Worm (Caenorhabditis elegans) whole organism, L2 larva: ENCODE measurements around the gene C24D10.2.

Experiments used
- C34F6.9 ChIP-seq: fragments of 150-350 bp; optimal IDR thresholded peaks from 2 replicates; lab custom pipeline; 2014; ENCODE audit warnings: missing biosample characterization, missing genetic modification characterization
- F13H6.1 ChIP-seq: sonication (generic microtip); optimal IDR thresholded peaks from 2 replicates; lab custom pipeline; 2016; ENCODE audit warnings: missing genetic modification characterization, missing compliant biosample characterization
- R02D3.7 ChIP-seq: fragments of 150-350 bp; optimal IDR thresholded peaks from 2 replicates; lab custom pipeline; 2014; ENCODE audit warnings: missing biosample characterization, missing genetic modification characterization
- ZK546.5 ChIP-seq: sonication (generic microtip); optimal IDR thresholded peaks from 2 replicates; lab custom pipeline; 2017; ENCODE audit warnings: missing biosample characterization, missing genetic modification characterization
- aly-2 ChIP-seq: fragments of 150-350 bp; optimal IDR thresholded peaks from 2 replicates; lab custom pipeline; 2014; ENCODE audit warnings: missing biosample characterization, missing genetic modification characterization
- ama-1 ChIP-seq: fragments of 150-350 bp; optimal IDR thresholded peaks from 2 replicates; lab custom pipeline; 2018; ENCODE audit warnings: inconsistent platforms
- ceh-82 ChIP-seq: fragments of 150-350 bp; optimal IDR thresholded peaks from 2 replicates; lab custom pipeline; 2014; ENCODE audit warnings: missing biosample characterization, missing genetic modification characterization
- crh-2 ChIP-seq: sonication (generic microtip); optimal IDR thresholded peaks from 2 replicates; lab custom pipeline; 2017; ENCODE audit warnings: missing biosample characterization, missing genetic modification characterization
- dmd-4 ChIP-seq: sonication (generic microtip); optimal IDR thresholded peaks from 2 replicates; lab custom pipeline; 2017; ENCODE audit warnings: missing biosample characterization, missing genetic modification characterization
- egl-27 ChIP-seq: sonication (generic microtip); optimal IDR thresholded peaks from 3 replicates; lab custom pipeline; 2017; ENCODE audit warnings: missing biosample characterization, missing genetic modification reagents, missing genetic modification characterization
- elt-1 ChIP-seq: fragments of 150-350 bp; optimal IDR thresholded peaks from 2 replicates; lab custom pipeline; 2014; ENCODE audit warnings: missing biosample characterization, missing genetic modification characterization
- elt-3 ChIP-seq: sonication (generic microtip); optimal IDR thresholded peaks from 2 replicates; lab custom pipeline; 2017; ENCODE audit warnings: missing biosample characterization, missing genetic modification characterization
- gmeb-1 ChIP-seq: fragments of 150-350 bp; optimal IDR thresholded peaks from 2 replicates; lab custom pipeline; 2014; ENCODE audit warnings: missing biosample characterization, missing genetic modification characterization
- lin-13 ChIP-seq: fragments of 150-350 bp; optimal IDR thresholded peaks from 2 replicates; lab custom pipeline; 2014; ENCODE audit warnings: missing biosample characterization, missing genetic modification reagents, missing genetic modification characterization
- lin-39 ChIP-seq: fragments of 150-350 bp; optimal IDR thresholded peaks from 2 replicates; lab custom pipeline; 2014; ENCODE audit warnings: missing biosample characterization, missing genetic modification reagents, missing genetic modification characterization
- lsy-2 ChIP-seq, 2 experiments: fragments of 150-350 bp in 1 of 2; sonication (generic microtip) in 1 of 2; optimal IDR thresholded peaks; 2 replicates each; lab custom pipeline; 2014 to 2017; ENCODE audit warnings: missing biosample characterization in 2 of 2, missing genetic modification characterization in 2 of 2
- nhr-10 ChIP-seq: sonication (generic microtip); optimal IDR thresholded peaks from 2 replicates; lab custom pipeline; 2017; ENCODE audit warnings: missing biosample characterization, missing genetic modification characterization
- nhr-129 ChIP-seq: fragments of 150-350 bp; optimal IDR thresholded peaks from 2 replicates; lab custom pipeline; 2014; ENCODE audit warnings: missing biosample characterization, missing genetic modification characterization
- nhr-21 ChIP-seq: fragments of 150-350 bp; optimal IDR thresholded peaks from 2 replicates; lab custom pipeline; 2014; ENCODE audit warnings: missing biosample characterization, missing genetic modification characterization
- nhr-237 ChIP-seq: fragments of 150-350 bp; optimal IDR thresholded peaks from 2 replicates; lab custom pipeline; 2014; ENCODE audit warnings: missing biosample characterization, missing genetic modification characterization
- nhr-25 ChIP-seq: fragments of 150-350 bp; sonication (generic microtip); optimal IDR thresholded peaks from 3 replicates; lab custom pipeline; 2014; ENCODE audit warnings: missing biosample characterization, missing genetic modification characterization
- nhr-6 ChIP-seq: fragments of 150-350 bp; optimal IDR thresholded peaks from 2 replicates; lab custom pipeline; 2014; ENCODE audit warnings: missing biosample characterization, missing genetic modification characterization
- nhr-77 ChIP-seq: fragments of 150-350 bp; optimal IDR thresholded peaks from 2 replicates; lab custom pipeline; 2014; ENCODE audit warnings: missing biosample characterization, missing genetic modification characterization
- sem-4 ChIP-seq: fragments of 150-350 bp; optimal IDR thresholded peaks from 2 replicates; lab custom pipeline; 2014; ENCODE audit warnings: missing biosample characterization, missing genetic modification reagents, missing genetic modification characterization
- sma-3 ChIP-seq: sonication (generic microtip); optimal IDR thresholded peaks from 2 replicates; lab custom pipeline; 2016; ENCODE audit warnings: missing genetic modification reagents, missing genetic modification characterization, missing compliant biosample characterization
- sma-9 ChIP-seq, 2 experiments: fragments of 150-350 bp in 1 of 2; sonication (generic microtip) in 1 of 2; optimal IDR thresholded peaks; 2 replicates each; lab custom pipeline; 2014 to 2016; ENCODE audit warnings: missing genetic modification characterization in 2 of 2, mild to moderate bottlenecking in 1 of 2, missing biosample characterization in 1 of 2, missing compliant biosample characterization in 1 of 2, missing genetic modification reagents in 1 of 2, moderate library complexity in 1 of 2
- snpc-4 ChIP-seq: fragments of 150-350 bp; optimal IDR thresholded peaks from 2 replicates; lab custom pipeline; 2014; ENCODE audit warnings: missing biosample characterization, missing genetic modification characterization
- unc-39 ChIP-seq: fragments of 150-350 bp; optimal IDR thresholded peaks from 2 replicates; lab custom pipeline; 2014; ENCODE audit warnings: missing biosample characterization, missing genetic modification characterization
- unc-55 ChIP-seq: fragments of 150-350 bp; sonication (generic microtip); optimal IDR thresholded peaks from 3 replicates; lab custom pipeline; 2014; ENCODE audit warnings: missing biosample characterization, missing genetic modification reagents, missing genetic modification characterization
- ztf-1 ChIP-seq: fragments of 200-800 bp; sonication (Bioruptor generic); conservative IDR thresholded peaks from 2 replicates; pipeline ENCODE4 v1.3.6; 2022; ENCODE audit warnings: missing genetic modification characterization, missing compliant biosample characterization
- ztf-4 ChIP-seq: fragments of 150-350 bp; optimal IDR thresholded peaks from 2 replicates; lab custom pipeline; 2014; ENCODE audit warnings: missing biosample characterization, missing genetic modification characterization

The C24D10.2 gene

ce11 chrIV:5183755-5184166 is 20.6 kb downstream of the C24D10.2 start, which contains the start of gene W03F8.4 (continued):
- TF ChIP-seq sma-9 (GFP tag; optimal IDR thresholded peaks at IDR 0.05; lab: Kevin White, UChicago) (peak; percentile 96), sma-9 (tag; optimal IDR thresholded peaks at IDR 0.05; lab: Kevin White, UChicago) (no peak), unc-39 (tag; lab: Kevin White, UChicago) (no peak), nhr-77 (tag; lab: Kevin White, UChicago) (peak; percentile 60), dmd-4 (tag; lab: Kevin White, UChicago) (peak; percentile 45), lin-13 (GFP tag; lab: Kevin White, UChicago) (peak; percentile 91), R02D3.7 (tag; lab: Kevin White, UChicago) (peak; percentile 76), egl-27 (tag; lab: Kevin White, UChicago) (peak; percentile 68), nhr-237 (tag; lab: Kevin White, UChicago) (peak; percentile 39), ztf-4 (peak; percentile 90), nhr-6 (peak; percentile 89)
- TF ChIP-seq, all 48 proteins: peak for 34

- no peak for TF ChIP-seq gmeb-1 (tag; lab: Kevin White, UChicago)
- peak; percentile 36 for TF ChIP-seq F13H6.1 (tag; lab: Kevin White, UChicago)
- TF ChIP-seq lin-39 (tag; lab: Kevin White, UChicago), result no peak
- no peak for TF ChIP-seq nhr-77 (tag; lab: Kevin White, UChicago)
- no peak for TF ChIP-seq nhr-10 (tag; lab: Kevin White, UChicago)
- no peak for TF ChIP-seq lsy-2 (tag; optimal IDR thresholded peaks at IDR 0.05; lab: Kevin White, UChicago)
- TF ChIP-seq ama-1 (lab: Kevin White, UChicago), result no peak
Observed at ce11 chrIV:5186480-5187205, 23.5 kb downstream of the C24D10.2 start, which contains the start of the genes W03F8.6 and mtrf-1L. TSS of gene W03F8.6 (minus strand) at chrIV:5186580. TSS of gene mtrf-1L (plus strand) at chrIV:5187155.

ce11 chrIV:5188051-5188450 is 24.9 kb downstream of the C24D10.2 start:
- TF ChIP-seq unc-55, result peak; percentile 76
- peak; percentile 77 for TF ChIP-seq gmeb-1 (tag; lab: Kevin White, UChicago)
- TF ChIP-seq aly-2 (tag; lab: Kevin White, UChicago), result no peak
- peak in 1 of 2 experiments; percentile 53 for TF ChIP-seq lsy-2 (tag; optimal IDR thresholded peaks at IDR 0.05; lab: Kevin White, UChicago)
- TF ChIP-seq, all 48 proteins: peak for 3

ce11 chrIV:5195531-5195930 is 32.4 kb downstream of the C24D10.2 start, which contains the start of gene gpa-18:
TSS of gene gpa-18 (minus strand) at chrIV:5195631.
- no peak for TF ChIP-seq snpc-4 (tag; lab: Kevin White, UChicago)
- TF ChIP-seq nhr-6, result no peak
- TF ChIP-seq elt-1 (tag; lab: Kevin White, UChicago), result no peak
- TF ChIP-seq F13H6.1 (tag; lab: Kevin White, UChicago), result no peak
- TF ChIP-seq crh-2, result no peak
- TF ChIP-seq sem-4 (tag; lab: Kevin White, UChicago), result no peak
- no peak for TF ChIP-seq nhr-10 (tag; lab: Kevin White, UChicago)
- TF ChIP-seq nhr-129 (tag; lab: Kevin White, UChicago), result no peak
- TF ChIP-seq ZK546.5 (tag; lab: Kevin White, UChicago), result no peak
- TF ChIP-seq C34F6.9 (tag; lab: Kevin White, UChicago), result no peak
- TF ChIP-seq unc-55, result no peak

ce11 chrIV:5200813-5201212 is 37.7 kb downstream of the C24D10.2 start:
- TF ChIP-seq sma-3 (GFP tag; lab: Kevin White, UChicago), result no peak
- peak; percentile 32 for TF ChIP-seq nhr-21 (tag; lab: Kevin White, UChicago)
- no peak for TF ChIP-seq egl-27 (tag; lab: Kevin White, UChicago)
- TF ChIP-seq lin-39 (tag; lab: Kevin White, UChicago), result no peak
- no peak for TF ChIP-seq snpc-4 (tag; lab: Kevin White, UChicago)
- TF ChIP-seq lsy-2 (tag; optimal IDR thresholded peaks at IDR 0.05; lab: Kevin White, UChicago), result peak in 1 of 2 experiments; percentile 18

ce11 chrIV:5202575-5202974 is 39.4 kb downstream of the C24D10.2 start:
- TF ChIP-seq sem-4 (tag; lab: Kevin White, UChicago), result no peak
- TF ChIP-seq ceh-82 (tag; lab: Kevin White, UChicago), result no peak
- no peak for TF ChIP-seq nhr-77 (tag; lab: Kevin White, UChicago)
- TF ChIP-seq ztf-1 (GFP tag; lab: Robert Waterston, UW), result no peak
- no peak for TF ChIP-seq nhr-25 (tag; lab: Kevin White, UChicago)
- no peak for TF ChIP-seq R02D3.7 (tag; lab: Kevin White, UChicago)
- TF ChIP-seq nhr-6, result no peak
- no peak for TF ChIP-seq nhr-237 (tag; lab: Kevin White, UChicago)
- no peak for TF ChIP-seq elt-3 (tag; lab: Kevin White, UChicago)
- TF ChIP-seq sma-9 (GFP tag; optimal IDR thresholded peaks at IDR 0.05; lab: Kevin White, UChicago), result no peak
- no peak for TF ChIP-seq sma-9 (tag; optimal IDR thresholded peaks at IDR 0.05; lab: Kevin White, UChicago)
- no peak for TF ChIP-seq crh-2
